Worm (Caenorhabditis elegans) whole organism, L3 larva: ENCODE data around the gene Y57A10A.31.

Experiments
- ZK546.5 ChIP-seq: sonication (generic microtip); optimal IDR thresholded peaks from 2 replicates; lab custom pipeline; 2017; ENCODE audit warnings: missing biosample characterization, missing genetic modification characterization
- ceh-16 ChIP-seq: sonication (generic microtip); optimal IDR thresholded peaks from 2 replicates; lab custom pipeline; 2017; ENCODE audit warnings: missing biosample characterization, missing genetic modification characterization
- ceh-82 ChIP-seq: fragments of 150-350 bp; optimal IDR thresholded peaks from 2 replicates; lab custom pipeline; 2014; ENCODE audit warnings: missing biosample characterization, missing genetic modification characterization
- fos-1 ChIP-seq: fragments of 150-350 bp; optimal IDR thresholded peaks from 2 replicates; lab custom pipeline; 2014; ENCODE audit warnings: missing biosample characterization, missing genetic modification characterization
- lin-15B ChIP-seq: fragments of 150-350 bp; optimal IDR thresholded peaks from 2 replicates; lab custom pipeline; 2014; ENCODE audit warnings: missing biosample characterization, missing genetic modification characterization
- lin-39 ChIP-seq: fragments of 150-350 bp; optimal IDR thresholded peaks from 2 replicates; lab custom pipeline; 2018; ENCODE audit warnings: missing biosample characterization, missing genetic modification reagents, missing genetic modification characterization
- tbx-2 ChIP-seq: sonication (generic microtip); optimal IDR thresholded peaks from 2 replicates; lab custom pipeline; 2016; ENCODE audit warnings: mild to moderate bottlenecking, missing genetic modification characterization, missing compliant biosample characterization
- ztf-11 ChIP-seq: fragments of 150-350 bp; optimal IDR thresholded peaks from 2 replicates; lab custom pipeline; 2014; ENCODE audit warnings: missing biosample characterization, missing genetic modification characterization

- TF ChIP-seq lin-39 (tag; lab: Kevin White, UChicago) (no peak), ceh-16 (no peak), fos-1 (tag; lab: Kevin White, UChicago) (no peak), ztf-11 (no peak), ceh-82 (tag; lab: Kevin White, UChicago) (no peak), tbx-2 (tag; lab: Kevin White, UChicago) (no peak), lin-15B (tag; lab: Kevin White, UChicago) (no peak), ZK546.5 (tag; lab: Kevin White, UChicago) (no peak)
Observed at ce11 chrII:12256528-12256927, 32.7 kb upstream of the Y57A10A.31 start, which contains the start of gene parn-2.
